Worm (Caenorhabditis elegans): Measurements from ENCODE around the gene K04G7.1.

DNA sequence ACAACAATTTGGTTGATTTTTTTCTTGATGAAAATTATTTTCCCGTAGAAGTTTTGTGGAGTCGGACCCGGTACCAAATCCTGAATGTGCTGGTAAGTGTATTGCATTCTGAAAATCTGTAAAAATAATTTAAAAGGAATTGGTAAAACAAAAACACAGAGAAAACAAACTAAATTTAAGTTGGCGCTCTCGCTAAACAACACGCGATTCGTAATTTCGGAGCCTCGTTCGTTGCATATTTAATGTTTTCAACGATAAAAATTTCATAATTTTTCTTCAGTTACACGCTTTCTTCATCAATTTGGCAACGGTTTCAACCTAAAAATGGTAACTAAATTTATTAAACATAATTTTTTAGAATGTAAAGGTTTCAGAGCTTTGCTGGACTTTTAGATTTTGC lies 29.0 kb upstream of the K04G7.1 start, which contains the start of the genes pot-1 and ggtb-1:
- no peak for TF ChIP-seq tbp1 (GFP tag; optimal IDR thresholded peaks at IDR 0.05)
- TF ChIP-seq unc-62 (GFP tag; optimal IDR thresholded peaks at IDR 0.05), result no peak
